Fruit fly (Drosophila melanogaster) whole organism, embryonic: ENCODE results near the gene mahe.

Source experiments
- Aef1 ChIP-seq: fragments of 200-800 bp; sonication (Bioruptor generic); IDR thresholded peaks from 3 replicates; pipeline ENCODE4 v1.3.6; 2022; ENCODE audit warnings: missing biosample characterization, missing genetic modification characterization
- Atf3 ChIP-seq: fragments of 200-800 bp; sonication (Bioruptor generic); optimal IDR thresholded peaks from 3 replicates; lab custom pipeline; 2016; ENCODE audit warnings: missing biosample characterization, missing genetic modification characterization
- CG1024 ChIP-seq: fragments of 200-800 bp; sonication (Bioruptor generic); IDR thresholded peaks from 2 replicates; pipeline ENCODE4 v1.3.6; 2022; ENCODE audit warnings: missing biosample characterization, missing genetic modification characterization
- CG11247 ChIP-seq: fragments of 200-800 bp; sonication (Bioruptor generic); IDR thresholded peaks from 2 replicates; pipeline ENCODE4 v1.3.6; 2022; ENCODE audit warnings: missing biosample characterization, missing genetic modification characterization
- CG12659 ChIP-seq: fragments of 200-800 bp; sonication (Bioruptor generic); optimal IDR thresholded peaks from 3 replicates; lab custom pipeline; 2017; ENCODE audit warnings: mild to moderate bottlenecking, missing biosample characterization, missing genetic modification reagents, missing genetic modification characterization
- CG14860 ChIP-seq: fragments of 200-800 bp; sonication (Bioruptor generic); IDR thresholded peaks from 3 replicates; pipeline ENCODE4 v1.3.6; 2022; ENCODE audit warnings: missing biosample characterization, missing genetic modification characterization; ENCODE audit not compliant: partially characterized antibody
- CG15011 ChIP-seq: fragments of 200-800 bp; sonication (Bioruptor generic); optimal IDR thresholded peaks from 3 replicates; lab custom pipeline; 2018; ENCODE audit warnings: missing biosample characterization, mild to moderate bottlenecking, missing genetic modification characterization
- CG16779 ChIP-seq: fragments of 200-800 bp; sonication (Bioruptor generic); IDR thresholded peaks from 2 replicates; pipeline ENCODE4 v1.3.6; 2022; ENCODE audit warnings: missing biosample characterization, missing genetic modification characterization
- CG2120 ChIP-seq: fragments of 200-800 bp; sonication (Bioruptor generic); optimal IDR thresholded peaks from 3 replicates; lab custom pipeline; 2016; ENCODE audit warnings: missing biosample characterization, missing genetic modification characterization
- CG32767 ChIP-seq: fragments of 200-800 bp; sonication (Bioruptor generic); IDR thresholded peaks from 2 replicates; pipeline ENCODE4 v1.3.6; 2022; ENCODE audit warnings: missing biosample characterization, missing genetic modification characterization
- CG4730 ChIP-seq: fragments of 200-800 bp; sonication (Bioruptor generic); IDR thresholded peaks from 2 replicates; pipeline ENCODE4 v1.3.6; 2022; ENCODE audit warnings: missing biosample characterization, missing genetic modification characterization
- CG5180 ChIP-seq: fragments of 200-800 bp; sonication (Bioruptor generic); optimal IDR thresholded peaks from 3 replicates; lab custom pipeline; 2017; ENCODE audit warnings: missing biosample characterization, missing genetic modification characterization, mild to moderate bottlenecking, moderate library complexity, missing genetic modification reagents
- CG6272 ChIP-seq: fragments of 200-800 bp; sonication (Bioruptor generic); IDR thresholded peaks from 2 replicates; pipeline ENCODE4 v1.3.6; 2022; ENCODE audit warnings: missing biosample characterization, missing genetic modification characterization
- CG8944 ChIP-seq: fragments of 200-800 bp; sonication (Bioruptor generic); optimal IDR thresholded peaks from 3 replicates; lab custom pipeline; 2016; ENCODE audit warnings: missing biosample characterization, missing genetic modification characterization
- CG9817 ChIP-seq: fragments of 200-800 bp; sonication (Bioruptor generic); optimal IDR thresholded peaks from 2 replicates; lab custom pipeline; 2018; ENCODE audit warnings: missing biosample characterization, mild to moderate bottlenecking, missing genetic modification characterization, moderate library complexity
- CHES-1-like ChIP-seq: fragments of 200-800 bp; sonication (Bioruptor generic); optimal IDR thresholded peaks from 2 replicates; lab custom pipeline; 2016; ENCODE audit warnings: missing biosample characterization, missing genetic modification characterization
- Dll ChIP-seq: fragments of 200-800 bp; sonication (Bioruptor generic); IDR thresholded peaks from 4 replicates; pipeline ENCODE4 v1.3.6; 2022; ENCODE audit warnings: missing biosample characterization, missing genetic modification characterization; ENCODE audit not compliant: partially characterized antibody
- Drgx ChIP-seq: fragments of 200-800 bp; sonication (Bioruptor generic); IDR thresholded peaks from 2 replicates; pipeline ENCODE4 v1.3.6; 2022; ENCODE audit warnings: missing biosample characterization, missing genetic modification characterization
- E2f1 ChIP-seq: fragments of 200-800 bp; sonication (Bioruptor generic); IDR thresholded peaks from 2 replicates; pipeline ENCODE4 v1.3.6; 2022; ENCODE audit warnings: missing biosample characterization, missing genetic modification characterization
- E2f2 ChIP-seq: fragments of 200-800 bp; sonication (Bioruptor generic); IDR thresholded peaks from 2 replicates; pipeline ENCODE4 v1.3.6; 2022; ENCODE audit warnings: missing biosample characterization, missing genetic modification characterization
- HLH4C ChIP-seq: fragments of 200-800 bp; sonication (Bioruptor generic); IDR thresholded peaks from 3 replicates; pipeline ENCODE4 v1.3.6; 2022; ENCODE audit warnings: missing biosample characterization, missing genetic modification characterization; ENCODE audit not compliant: partially characterized antibody
- Hr3 ChIP-seq: fragments of 200-800 bp; sonication (Bioruptor generic); optimal IDR thresholded peaks from 3 replicates; lab custom pipeline; 2016; ENCODE audit warnings: missing biosample characterization, missing genetic modification characterization
- Hr39 ChIP-seq: fragments of >200 bp; optimal IDR thresholded peaks from 2 replicates; lab custom pipeline; 2017
- NC2β ChIP-seq: fragments of 200-800 bp; sonication (Bioruptor generic); optimal IDR thresholded peaks from 2 replicates; lab custom pipeline; 2016; ENCODE audit warnings: missing biosample characterization, missing genetic modification characterization
- PHDP ChIP-seq: fragments of 200-800 bp; sonication (Bioruptor generic); optimal IDR thresholded peaks from 3 replicates; lab custom pipeline; 2018; ENCODE audit warnings: missing biosample characterization, mild to moderate bottlenecking, missing genetic modification characterization, moderate library complexity
- Sox100B ChIP-seq: fragments of 200-800 bp; sonication (Bioruptor generic); optimal IDR thresholded peaks from 3 replicates; lab custom pipeline; 2018; ENCODE audit warnings: missing biosample characterization, mild to moderate bottlenecking, missing genetic modification characterization
- Taf1 ChIP-seq: fragments of 200-800 bp; sonication (Bioruptor generic); IDR thresholded peaks from 2 replicates; pipeline ENCODE4 v1.3.6; 2022; ENCODE audit warnings: missing biosample characterization, missing genetic modification characterization
- ac ChIP-seq: fragments of 200-800 bp; sonication (Bioruptor generic); optimal IDR thresholded peaks from 3 replicates; lab custom pipeline; 2017; ENCODE audit warnings: missing biosample characterization, mild to moderate bottlenecking, missing genetic modification characterization
- cas ChIP-seq: fragments of 200-800 bp; sonication (Bioruptor generic); IDR thresholded peaks from 2 replicates; pipeline ENCODE4 v1.3.6; 2022; ENCODE audit warnings: missing biosample characterization, missing genetic modification characterization
- chm ChIP-seq: fragments of 200-800 bp; sonication (Bioruptor generic); IDR thresholded peaks from 2 replicates; pipeline ENCODE4 v1.3.6; 2022; ENCODE audit warnings: missing biosample characterization, missing genetic modification characterization
- dan ChIP-seq: fragments of 200-800 bp; sonication (Bioruptor generic); IDR thresholded peaks from 2 replicates; pipeline ENCODE4 v1.3.6; 2022; ENCODE audit warnings: missing biosample characterization, missing genetic modification characterization
- dm ChIP-seq: fragments of 200-800 bp; sonication (Bioruptor generic); optimal IDR thresholded peaks from 3 replicates; lab custom pipeline; 2016; ENCODE audit warnings: missing biosample characterization, missing genetic modification characterization
- fu2 ChIP-seq: fragments of 200-800 bp; sonication (Bioruptor generic); optimal IDR thresholded peaks from 2 replicates; lab custom pipeline; 2016; ENCODE audit warnings: missing biosample characterization, missing genetic modification characterization
- gcm ChIP-seq: fragments of 200-800 bp; sonication (Bioruptor generic); optimal IDR thresholded peaks from 2 replicates; lab custom pipeline; 2019; ENCODE audit warnings: missing biosample characterization, mild to moderate bottlenecking, missing genetic modification characterization, moderate library complexity
- gt ChIP-seq: fragments of 200-800 bp; sonication (Bioruptor generic); IDR thresholded peaks from 2 replicates; pipeline ENCODE4 v1.3.6; 2022; ENCODE audit warnings: missing biosample characterization, missing genetic modification characterization
- hkb ChIP-seq, 2 experiments: fragments of 200-800 bp in 1 of 2; fragments of >200 bp in 1 of 2; sonication (Bioruptor generic) in 1 of 2; IDR thresholded peaks in 1 of 2; optimal IDR thresholded peaks in 1 of 2; 2 replicates each; pipeline versions ENCODE4 v1.3.6 to Lab custom; 2017 to 2022; ENCODE audit warnings: missing biosample characterization in 1 of 2, missing genetic modification characterization in 1 of 2
- insv ChIP-seq, 2 experiments: fragments of 200-800 bp; sonication (Bioruptor generic); optimal IDR thresholded peaks; 3 replicates each; lab custom pipeline; 2016 to 2018; ENCODE audit warnings: missing biosample characterization in 2 of 2, missing genetic modification characterization in 2 of 2
- inv ChIP-seq: fragments of 200-800 bp; sonication (Bioruptor generic); IDR thresholded peaks from 2 replicates; pipeline ENCODE4 v1.3.6; 2022; ENCODE audit warnings: missing biosample characterization, missing genetic modification characterization; ENCODE audit not compliant: partially characterized antibody
- ken ChIP-seq: fragments of 200-800 bp; sonication (Bioruptor generic); IDR thresholded peaks from 3 replicates; pipeline ENCODE4 v1.3.6; 2022; ENCODE audit warnings: missing biosample characterization, missing genetic modification characterization
- otp ChIP-seq: fragments of 200-800 bp; sonication (Bioruptor generic); IDR thresholded peaks from 3 replicates; pipeline ENCODE4, ENCODE4 v1.3.6; 2022; ENCODE audit warnings: missing biosample characterization, missing genetic modification characterization
- pb ChIP-seq: fragments of 200-800 bp; sonication (Bioruptor generic); optimal IDR thresholded peaks from 3 replicates; lab custom pipeline; 2016; ENCODE audit warnings: missing biosample characterization, missing genetic modification characterization
- peb ChIP-seq: fragments of 200-800 bp; sonication (Bioruptor generic); IDR thresholded peaks from 2 replicates; pipeline ENCODE4 v1.3.6; 2022; ENCODE audit warnings: missing biosample characterization, missing genetic modification characterization
- pfk ChIP-seq: fragments of 200-800 bp; sonication (Bioruptor generic); optimal IDR thresholded peaks from 2 replicates; lab custom pipeline; 2018; ENCODE audit warnings: missing biosample characterization, mild to moderate bottlenecking, missing genetic modification characterization, moderate library complexity
- row ChIP-seq: fragments of 200-800 bp; sonication (Bioruptor generic); IDR thresholded peaks from 3 replicates; pipeline ENCODE4 v1.3.6; 2022; ENCODE audit warnings: missing biosample characterization, missing genetic modification characterization
- sima ChIP-seq: fragments of 200-800 bp; sonication (Bioruptor generic); optimal IDR thresholded peaks from 2 replicates; lab custom pipeline; 2016; ENCODE audit warnings: missing biosample characterization, missing genetic modification characterization
- so ChIP-seq: fragments of 200-800 bp; sonication (Bioruptor generic); IDR thresholded peaks from 3 replicates; pipeline ENCODE4 v1.3.6; 2022; ENCODE audit warnings: missing biosample characterization, missing genetic modification characterization
- sug ChIP-seq: fragments of 200-800 bp; optimal IDR thresholded peaks from 2 replicates; lab custom pipeline; 2019; ENCODE audit warnings: missing biosample characterization, mild to moderate bottlenecking, missing genetic modification characterization, moderate library complexity
- usp ChIP-seq: fragments of >200 bp; optimal IDR thresholded peaks from 2 replicates; lab custom pipeline; 2017; ENCODE audit warnings: missing biosample characterization, missing genetic modification characterization
- wek ChIP-seq: fragments of 200-800 bp; sonication (Bioruptor generic); optimal IDR thresholded peaks from 3 replicates; lab custom pipeline; 2018; ENCODE audit warnings: missing biosample characterization, mild to moderate bottlenecking, missing genetic modification characterization, moderate library complexity
- zen ChIP-seq: fragments of 200-800 bp; sonication (Bioruptor generic); optimal IDR thresholded peaks from 3 replicates; lab custom pipeline; 2018; ENCODE audit warnings: missing biosample characterization, mild to moderate bottlenecking, missing genetic modification characterization, moderate library complexity

mahe gene

DNA sequence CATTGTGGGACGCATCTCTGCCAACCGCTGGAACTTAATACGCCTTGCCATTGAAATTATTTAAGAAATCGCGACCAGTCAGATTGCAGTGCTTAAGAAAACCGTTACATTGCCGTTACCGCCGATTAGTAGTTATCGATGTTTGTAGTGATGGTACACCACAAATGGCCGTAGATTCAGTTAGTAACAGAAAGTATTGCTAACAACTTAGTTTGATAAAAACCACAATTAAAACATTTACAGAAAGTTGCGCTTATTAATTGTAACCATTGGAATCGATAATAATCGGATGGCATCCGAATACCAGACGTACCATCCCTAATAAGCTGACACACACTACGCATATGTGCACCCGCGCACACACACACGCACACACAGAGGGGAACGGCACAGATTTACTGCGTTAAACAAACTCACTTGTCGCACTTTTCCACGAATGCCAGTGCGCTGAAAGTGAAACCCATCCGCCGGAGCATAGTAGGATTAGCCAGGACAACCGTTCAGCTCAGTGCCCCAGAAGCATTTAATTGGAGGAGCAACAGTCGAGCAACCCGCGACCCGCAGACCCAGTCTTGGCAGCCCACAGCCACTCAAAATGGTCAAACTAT lies 11.0 kb downstream of the mahe start, which contains the start of the genes hdm and Ykt6 (continued):
- TF ChIP-seq pfk (GFP tag; lab: Kevin White, UChicago) (peak; percentile 17), dm (GFP tag; lab: Kevin White, UChicago) (peak; percentile 67), Drgx (peak; percentile 70), CG32767 (GFP tag; lab: Robert Waterston, UW) (peak; percentile 74), fu2 (GFP tag; lab: Kevin White, UChicago) (peak; percentile 70), chm (GFP tag; lab: Robert Waterston, UW) (no peak; the same call in 1 of the 2 replicates), sima (GFP tag; lab: Kevin White, UChicago) (peak; percentile 24), CG2120 (GFP tag; lab: Kevin White, UChicago) (peak; percentile 89), Dll (GFP tag; lab: Robert Waterston, UW) (peak; percentile 98), sug (tag; lab: Kevin White, UChicago) (peak; percentile 72), CG14860 (GFP tag; lab: Robert Waterston, UW) (peak; percentile 93), Hr3 (peak; percentile 46), CG1024 (GFP tag; lab: Robert Waterston, UW) (peak; percentile 56), Hr39 (lab: Kevin White, UChicago) (no peak), CG15011 (GFP tag; lab: Kevin White, UChicago) (no peak), dan (GFP tag; lab: Robert Waterston, UW) (no peak), otp (GFP tag; lab: Robert Waterston, UW) (peak; percentile 80), gt (GFP tag; lab: Robert Waterston, UW) (peak; percentile 53), row (GFP tag; lab: Robert Waterston, UW) (peak; percentile 85), wek (GFP tag; lab: Kevin White, UChicago) (peak; percentile 51), hkb (optimal IDR thresholded peaks at IDR 0.05; lab: Kevin White, UChicago) (no peak), hkb (GFP tag; IDR thresholded peaks at IDR 0.05; lab: Robert Waterston, UW) (peak; percentile 87), Atf3 (GFP tag; lab: Kevin White, UChicago) (peak; percentile 69), ken (GFP tag; lab: Robert Waterston, UW) (peak; percentile 84), CG4730 (GFP tag; lab: Robert Waterston, UW) (peak; percentile 77; the same call in 1 of the 2 replicates), insv (GFP tag; optimal IDR thresholded peaks at IDR 0.05; lab: Kevin White, UChicago) (peak in 1 of 2 experiments; percentile 45), E2f2 (GFP tag; lab: Robert Waterston, UW) (peak; percentile 85), zen (tag; lab: Kevin White, UChicago) (peak; percentile 71), Sox100B (GFP tag; lab: Kevin White, UChicago) (no peak), CG8944 (peak; percentile 71), inv (peak; percentile 92), CG9817 (peak; percentile 72), CG16779 (GFP tag; lab: Robert Waterston, UW) (peak; percentile 56; the same call in 1 of the 2 replicates), peb (GFP tag; lab: Robert Waterston, UW) (peak; percentile 73), CG11247 (GFP tag; lab: Robert Waterston, UW) (peak; percentile 86), pb (GFP tag; lab: Kevin White, UChicago) (peak; percentile 31), cas (GFP tag; lab: Robert Waterston, UW) (peak; percentile 45; the same call in 1 of the 2 replicates), gcm (GFP tag; lab: Kevin White, UChicago) (peak; percentile 48), Aef1 (GFP tag; lab: Robert Waterston, UW) (peak; percentile 72; the same call in 2 of the 3 replicates), NC2β (GFP tag; lab: Kevin White, UChicago) (peak; percentile 81), usp (GFP tag; lab: Kevin White, UChicago) (no peak), CG6272 (GFP tag; lab: Robert Waterston, UW) (peak; percentile 85), CG5180 (GFP tag; lab: Kevin White, UChicago) (peak; percentile 21), so (GFP tag; lab: Robert Waterston, UW) (peak; percentile 84), CHES-1-like (GFP tag; lab: Kevin White, UChicago) (peak; percentile 77), E2f1 (GFP tag; lab: Robert Waterston, UW) (peak; percentile 80; the same call in 1 of the 2 replicates), HLH4C (GFP tag; lab: Robert Waterston, UW) (peak; percentile 95), PHDP (tag; lab: Kevin White, UChicago) (peak; percentile 72), CG12659 (peak; percentile 81), ac (GFP tag; lab: Kevin White, UChicago) (no peak), Taf1 (GFP tag; lab: Robert Waterston, UW) (peak; percentile 80; the same call in 1 of the 2 replicates)
